Fruit fly (Drosophila melanogaster) whole organism, prepupa: Measurements from ENCODE around the gene CG34357.

Experiments
- Blimp-1 ChIP-seq: fragments of 200-800 bp; sonication (Bioruptor generic); optimal IDR thresholded peaks from 3 replicates; lab custom pipeline; 2017; ENCODE audit warnings: missing biosample characterization, missing genetic modification characterization, mild to moderate bottlenecking, moderate library complexity, missing genetic modification reagents
- CG10631 ChIP-seq: fragments of 200-800 bp; sonication (Bioruptor generic); optimal IDR thresholded peaks from 2 replicates; lab custom pipeline; 2016; ENCODE audit warnings: missing biosample characterization, missing genetic modification characterization
- CG11294 ChIP-seq: fragments of 200-800 bp; sonication (Bioruptor generic); IDR thresholded peaks from 2 replicates; pipeline ENCODE4 v1.3.6; 2022; ENCODE audit warnings: missing biosample characterization, missing genetic modification characterization
- CG11762 ChIP-seq: fragments of 200-800 bp; sonication (Bioruptor generic); optimal IDR thresholded peaks from 3 replicates; lab custom pipeline; 2016; ENCODE audit warnings: missing biosample characterization, missing genetic modification characterization; ENCODE audit not compliant: insufficient read depth
- CG11902 ChIP-seq: fragments of 200-800 bp; sonication (Bioruptor generic); optimal IDR thresholded peaks from 3 replicates; lab custom pipeline; 2016; ENCODE audit warnings: missing biosample characterization, missing genetic modification characterization
- CG15336 ChIP-seq: fragments of 200-800 bp; sonication (Bioruptor generic); IDR thresholded peaks from 2 replicates; pipeline ENCODE4 v1.3.6; 2022; ENCODE audit warnings: missing biosample characterization, missing genetic modification characterization
- CG1621 ChIP-seq: fragments of 200-800 bp; sonication (Bioruptor generic); optimal IDR thresholded peaks from 3 replicates; lab custom pipeline; 2018; ENCODE audit warnings: missing biosample characterization, mild to moderate bottlenecking, missing genetic modification characterization
- CG16779 ChIP-seq: fragments of 200-800 bp; sonication (Bioruptor generic); optimal IDR thresholded peaks from 3 replicates; lab custom pipeline; 2017; ENCODE audit warnings: missing biosample characterization, mild to moderate bottlenecking, missing genetic modification characterization
- CG3032 ChIP-seq: fragments of 200-800 bp; optimal IDR thresholded peaks from 2 replicates; lab custom pipeline; 2019; ENCODE audit warnings: missing biosample characterization, mild to moderate bottlenecking, missing genetic modification characterization, moderate library complexity
- CG34406 ChIP-seq: fragments of 200-800 bp; sonication (Bioruptor generic); optimal IDR thresholded peaks from 3 replicates; lab custom pipeline; 2016; ENCODE audit warnings: missing biosample characterization, missing genetic modification characterization
- CG3919 ChIP-seq: fragments of 200-800 bp; sonication (Bioruptor generic); optimal IDR thresholded peaks from 3 replicates; lab custom pipeline; 2016; ENCODE audit warnings: missing biosample characterization, missing genetic modification characterization
- CG4318 ChIP-seq: fragments of 200-800 bp; sonication (Bioruptor generic); optimal IDR thresholded peaks from 3 replicates; lab custom pipeline; 2017; ENCODE audit warnings: missing biosample characterization, mild to moderate bottlenecking, missing genetic modification characterization
- CG6163 ChIP-seq: fragments of 200-800 bp; sonication (Bioruptor generic); IDR thresholded peaks from 3 replicates; pipeline ENCODE4 v1.3.6; 2022; ENCODE audit warnings: missing biosample characterization, missing genetic modification characterization
- CG6854 ChIP-seq: fragments of 200-800 bp; sonication (Bioruptor generic); optimal IDR thresholded peaks from 2 replicates; lab custom pipeline; 2017; ENCODE audit warnings: missing biosample characterization, mild to moderate bottlenecking, missing genetic modification characterization
- CG7368 ChIP-seq: fragments of 200-800 bp; sonication (Bioruptor generic); optimal IDR thresholded peaks from 3 replicates; lab custom pipeline; 2016; ENCODE audit warnings: missing biosample characterization, missing genetic modification characterization
- CG8319 ChIP-seq: fragments of 200-800 bp; sonication (Bioruptor generic); optimal IDR thresholded peaks from 3 replicates; lab custom pipeline; 2016; ENCODE audit warnings: missing biosample characterization, missing genetic modification characterization
- CG8632 ChIP-seq: fragments of 200-800 bp; sonication (Bioruptor generic); optimal IDR thresholded peaks from 3 replicates; lab custom pipeline; 2016; ENCODE audit warnings: missing biosample characterization, missing genetic modification characterization
- CG9139 ChIP-seq: fragments of 200-800 bp; sonication (Bioruptor generic); optimal IDR thresholded peaks from 3 replicates; lab custom pipeline; 2017; ENCODE audit warnings: missing biosample characterization, mild to moderate bottlenecking, missing genetic modification characterization
- Eip78C ChIP-seq: fragments of 200-800 bp; sonication (Bioruptor generic); peaks from one replicate; lab custom pipeline; 2016; ENCODE audit warnings: missing biosample characterization, missing genetic modification characterization
- Eip93F ChIP-seq: fragments of 200-800 bp; sonication (Bioruptor generic); optimal IDR thresholded peaks from 2 replicates; lab custom pipeline; 2016; ENCODE audit warnings: missing biosample characterization, mild to moderate bottlenecking, missing genetic modification characterization
- Ets21C ChIP-seq: fragments of 200-800 bp; sonication (Bioruptor generic); optimal IDR thresholded peaks from 3 replicates; lab custom pipeline; 2016; ENCODE audit warnings: missing biosample characterization, missing genetic modification characterization
- Ets96B ChIP-seq: fragments of 200-800 bp; optimal IDR thresholded peaks from 2 replicates; lab custom pipeline; 2019; ENCODE audit warnings: missing biosample characterization, mild to moderate bottlenecking, missing genetic modification characterization, moderate library complexity
- Gug ChIP-seq: fragments of 200-800 bp; sonication (Bioruptor generic); IDR thresholded peaks from 2 replicates; pipeline ENCODE4 v1.3.6; 2022; ENCODE audit warnings: missing biosample characterization, missing genetic modification characterization
- Hr38 ChIP-seq: sonication (Bioruptor generic); optimal IDR thresholded peaks from 2 replicates; lab custom pipeline; 2016; ENCODE audit warnings: missing biosample characterization, missing genetic modification characterization
- Hr39 ChIP-seq: fragments of 200-800 bp; sonication (Bioruptor generic); optimal IDR thresholded peaks from 2 replicates; lab custom pipeline; 2016; ENCODE audit warnings: missing biosample characterization, missing genetic modification characterization
- Lpt ChIP-seq: fragments of 200-800 bp; sonication (Bioruptor generic); optimal IDR thresholded peaks from 3 replicates; lab custom pipeline; 2016; ENCODE audit warnings: missing biosample characterization, missing genetic modification characterization
- Met ChIP-seq: fragments of 200-800 bp; sonication (Bioruptor generic); optimal IDR thresholded peaks from 3 replicates; lab custom pipeline; 2016; ENCODE audit warnings: missing biosample characterization, missing genetic modification characterization
- OdsH ChIP-seq: fragments of 200-800 bp; sonication (Bioruptor generic); optimal IDR thresholded peaks from 3 replicates; lab custom pipeline; 2016; ENCODE audit warnings: missing biosample characterization, missing genetic modification characterization
- Smox ChIP-seq: fragments of 200-800 bp; sonication (Bioruptor generic); optimal IDR thresholded peaks from 3 replicates; lab custom pipeline; 2016; ENCODE audit warnings: missing biosample characterization, missing genetic modification characterization
- achi ChIP-seq: fragments of 200-800 bp; sonication (Bioruptor generic); optimal IDR thresholded peaks from 3 replicates; lab custom pipeline; 2016; ENCODE audit warnings: missing biosample characterization, missing genetic modification characterization
- cyc ChIP-seq: fragments of 200-800 bp; sonication (Bioruptor generic); optimal IDR thresholded peaks from 3 replicates; lab custom pipeline; 2016; ENCODE audit warnings: missing biosample characterization, missing genetic modification characterization
- dsx ChIP-seq: fragments of 200-800 bp; optimal IDR thresholded peaks from 3 replicates; lab custom pipeline; 2019; ENCODE audit warnings: missing biosample characterization, mild to moderate bottlenecking, missing genetic modification characterization, moderate library complexity; ENCODE audit not compliant: poor library complexity, severe bottlenecking
- esn ChIP-seq: fragments of 200-800 bp; sonication (Bioruptor generic); optimal IDR thresholded peaks from 2 replicates; lab custom pipeline; 2016; ENCODE audit warnings: missing biosample characterization, mild to moderate bottlenecking, missing genetic modification characterization, moderate library complexity
- fd85E ChIP-seq: fragments of 200-800 bp; sonication (Bioruptor generic); optimal IDR thresholded peaks from 3 replicates; lab custom pipeline; 2016; ENCODE audit warnings: missing biosample characterization, missing genetic modification characterization
- fkh ChIP-seq: fragments of 200-800 bp; sonication (Bioruptor generic); optimal IDR thresholded peaks from 3 replicates; lab custom pipeline; 2017; ENCODE audit warnings: missing biosample characterization, mild to moderate bottlenecking, missing genetic modification characterization, moderate library complexity
- lz ChIP-seq: fragments of 200-800 bp; sonication (Bioruptor generic); optimal IDR thresholded peaks from 3 replicates; lab custom pipeline; 2016; ENCODE audit warnings: missing biosample characterization, missing genetic modification characterization
- net ChIP-seq: fragments of 200-800 bp; sonication (Bioruptor generic); optimal IDR thresholded peaks from 3 replicates; lab custom pipeline; 2016; ENCODE audit warnings: missing biosample characterization, missing genetic modification characterization
- pdm3 ChIP-seq: fragments of 200-800 bp; sonication (Bioruptor generic); optimal IDR thresholded peaks from 3 replicates; lab custom pipeline; 2016; ENCODE audit warnings: missing biosample characterization, missing genetic modification characterization
- salr ChIP-seq, 2 experiments: fragments of 200-800 bp; sonication (Bioruptor generic); optimal IDR thresholded peaks; 3 replicates each; lab custom pipeline; 2016 to 2018; ENCODE audit warnings: missing biosample characterization in 2 of 2, missing genetic modification characterization in 2 of 2, mild to moderate bottlenecking in 1 of 2
- ss ChIP-seq, 2 experiments: fragments of 200-800 bp; sonication (Bioruptor generic); optimal IDR thresholded peaks; 2 replicates in 1 of 2; 3 replicates in 1 of 2; lab custom pipeline; 2017 to 2018; ENCODE audit warnings: mild to moderate bottlenecking in 2 of 2, missing biosample characterization in 2 of 2, missing genetic modification characterization in 2 of 2, moderate library complexity in 1 of 2
- svp ChIP-seq: fragments of 200-800 bp; sonication (Bioruptor generic); peaks from one replicate; lab custom pipeline; 2016; ENCODE audit warnings: missing biosample characterization, missing genetic modification characterization
- topi ChIP-seq: fragments of 200-800 bp; sonication (Bioruptor generic); optimal IDR thresholded peaks from 3 replicates; lab custom pipeline; 2016; ENCODE audit warnings: missing biosample characterization, missing genetic modification characterization
- vri ChIP-seq: fragments of 200-800 bp; sonication (Bioruptor generic); optimal IDR thresholded peaks from 3 replicates; lab custom pipeline; 2016; ENCODE audit warnings: missing biosample characterization, mild to moderate bottlenecking, missing genetic modification characterization

CG34357 gene

dm6 chr3R:4471846-4472693, 85.8 kb downstream of the CG34357 start (continued):
- TF ChIP-seq pdm3 (GFP tag; lab: Kevin White, UChicago) (peak; percentile 6), cyc (GFP tag; lab: Kevin White, UChicago) (no peak), Ets21C (no peak), CG11762 (GFP tag; lab: Kevin White, UChicago) (no peak), Hr39 (GFP tag; lab: Kevin White, UChicago) (no peak), CG4318 (GFP tag; lab: Kevin White, UChicago) (peak; percentile 47), Hr38 (GFP tag; lab: Kevin White, UChicago) (no peak), OdsH (GFP tag; lab: Kevin White, UChicago) (no peak), ss (GFP tag; optimal IDR thresholded peaks at IDR 0.05; lab: Kevin White, UChicago) (no peak), CG11294 (GFP tag; lab: Robert Waterston, UW) (no peak), CG3032 (no peak), Gug (GFP tag; lab: Robert Waterston, UW) (no peak), lz (no peak), CG1621 (tag; lab: Kevin White, UChicago) (no peak), Lpt (no peak), CG16779 (tag; lab: Kevin White, UChicago) (no peak), achi (GFP tag; lab: Kevin White, UChicago) (no peak), fkh (GFP tag; lab: Kevin White, UChicago) (no peak), Met (GFP tag; lab: Kevin White, UChicago) (no peak), CG34406 (no peak), Blimp-1 (GFP tag; lab: Kevin White, UChicago) (no peak), CG10631 (peak; percentile 13), Eip93F (no peak), Smox (no peak), CG8319 (no peak), CG7368 (GFP tag; lab: Kevin White, UChicago) (no peak), CG15336 (GFP tag; lab: Robert Waterston, UW) (no peak), CG8632 (GFP tag; lab: Kevin White, UChicago) (no peak), Ets96B (tag; lab: Kevin White, UChicago) (no peak), esn (GFP tag; lab: Kevin White, UChicago) (no peak)

- no peak for TF ChIP-seq net
- TF ChIP-seq vri (GFP tag; lab: Kevin White, UChicago), result peak; percentile 61
- no peak for TF ChIP-seq salr (GFP tag; optimal IDR thresholded peaks at IDR 0.05; lab: Kevin White, UChicago)
- peak; percentile 85 for TF ChIP-seq Eip78C (GFP tag; lab: Kevin White, UChicago)
- TF ChIP-seq CG11762 (GFP tag; lab: Kevin White, UChicago), result no peak
- TF ChIP-seq fd85E (GFP tag; lab: Kevin White, UChicago), result peak; percentile 11
- TF ChIP-seq CG3919, result peak; percentile 5
- TF ChIP-seq topi (GFP tag; lab: Kevin White, UChicago), result peak; percentile 3
- TF ChIP-seq CG6163 (GFP tag; lab: Robert Waterston, UW), result peak; percentile 29; the same call in 1 of the 3 replicates
- peak; percentile 21 for TF ChIP-seq CG9139 (GFP tag; lab: Kevin White, UChicago)
- no peak for TF ChIP-seq CG11902 (GFP tag; lab: Kevin White, UChicago)
- peak; percentile 1 for TF ChIP-seq dsx
- TF ChIP-seq Smox, result no peak
- peak; percentile 59 for TF ChIP-seq fkh (GFP tag; lab: Kevin White, UChicago)
- TF ChIP-seq CG1621 (tag; lab: Kevin White, UChicago), result peak; percentile 68
- peak; percentile 41 for TF ChIP-seq CG6854
- peak; percentile 39 for TF ChIP-seq Eip93F
- TF ChIP-seq svp (GFP tag; lab: Kevin White, UChicago), result peak; percentile 74
These were observed 86.7 kb downstream of the CG34357 start for dm6 chr3R:4471047-4471751.
